Fruit fly (Drosophila melanogaster): ENCODE data around the gene CG15468.

Gene CG15468

DNA sequence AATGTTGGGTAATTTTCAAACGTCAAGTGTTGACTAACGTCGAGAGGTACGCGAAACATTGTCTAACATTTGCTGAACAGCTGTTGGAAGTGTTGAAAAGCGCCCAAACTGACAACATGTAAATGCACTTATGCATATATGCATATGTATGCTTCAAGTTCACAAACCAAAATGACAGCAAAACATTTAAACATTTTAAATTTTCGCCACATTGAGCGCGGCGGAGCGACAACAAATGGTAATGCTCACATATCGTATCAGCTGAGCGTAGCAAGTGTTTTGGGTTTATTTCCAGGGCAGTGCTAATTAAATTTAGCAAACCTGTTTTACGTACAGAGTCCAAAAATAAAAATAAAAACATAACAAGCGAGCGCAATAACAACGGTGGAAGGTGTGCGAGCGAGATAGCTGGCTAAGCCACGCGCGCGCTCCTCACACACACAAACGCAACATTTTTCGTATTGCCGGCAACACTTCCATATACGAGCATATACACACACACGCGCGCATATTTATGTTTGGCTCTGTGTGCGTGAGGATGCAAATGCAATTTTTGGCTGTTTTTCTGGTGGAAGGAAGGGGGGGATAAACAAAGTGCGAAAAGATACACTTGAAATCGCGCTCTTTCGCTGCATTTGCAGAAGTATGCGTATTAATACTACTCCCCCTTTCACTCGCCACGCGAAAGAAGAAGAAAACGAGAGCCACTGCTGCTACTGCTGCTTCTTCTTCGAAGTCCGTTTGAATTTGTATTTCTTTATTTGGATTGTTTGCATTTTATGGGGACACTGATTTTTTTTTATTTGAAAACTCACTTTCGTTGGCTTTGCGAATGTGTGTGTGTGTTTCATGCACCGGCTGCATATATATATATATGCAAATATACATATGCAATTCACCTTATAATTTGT, 30.6 kb downstream of the CG15468 start (continued):
- TF ChIP-seq NfI (GFP tag; optimal IDR thresholded peaks at IDR 0.05) (peak; percentile 27), corto (GFP tag; optimal IDR thresholded peaks at IDR 0.05) (no peak), CG5180 (GFP tag; optimal IDR thresholded peaks at IDR 0.05) (peak; percentile 45), CG6683 (GFP tag; optimal IDR thresholded peaks at IDR 0.05) (peak; percentile 8), CG8290 (GFP tag; optimal IDR thresholded peaks at IDR 0.05) (peak; percentile 27), CG8290 (tag; optimal IDR thresholded peaks at IDR 0.05) (peak in 1 of 2 experiments; percentile 55), nom (GFP tag; optimal IDR thresholded peaks at IDR 0.05) (peak; percentile 26), az2 (GFP tag; optimal IDR thresholded peaks at IDR 0.05) (peak; percentile 15), CG3726 (GFP tag; IDR thresholded peaks at IDR 0.05) (no peak), BtbVII (GFP tag; optimal IDR thresholded peaks at IDR 0.05) (peak; percentile 26), CG8388 (GFP tag; optimal IDR thresholded peaks at IDR 0.05) (no peak), eyg (GFP tag; optimal IDR thresholded peaks at IDR 0.05) (peak; percentile 29), Lpt (GFP tag; optimal IDR thresholded peaks at IDR 0.05) (no peak), Sry-δ (GFP tag; optimal IDR thresholded peaks at IDR 0.05) (peak; percentile 25), nau (GFP tag; optimal IDR thresholded peaks at IDR 0.05) (no peak), GATAe (GFP tag; conservative IDR thresholded peaks at IDR 0.05) (no peak), CG8924 (tag; optimal IDR thresholded peaks at IDR 0.05) (peak; percentile 42), Atf-2 (GFP tag; optimal IDR thresholded peaks at IDR 0.05) (no peak), Drgx (GFP tag; IDR thresholded peaks at IDR 0.05) (no peak), CG10462 (GFP tag; optimal IDR thresholded peaks at IDR 0.05) (no peak), Nf-YB (GFP tag; optimal IDR thresholded peaks at IDR 0.05) (no peak), NC2β (GFP tag; optimal IDR thresholded peaks at IDR 0.05) (peak; percentile 43), onecut (GFP tag; IDR thresholded peaks at IDR 0.05) (peak; percentile 11; the same call in 1 of the 2 replicates), CG7745 (tag; optimal IDR thresholded peaks at IDR 0.05) (no peak), CG10543 (GFP tag; optimal IDR thresholded peaks at IDR 0.05) (peak; percentile 15), Xbp1 (GFP tag; optimal IDR thresholded peaks at IDR 0.05) (peak; percentile 56), Meics (GFP tag; optimal IDR thresholded peaks at IDR 0.05) (peak; percentile 55), jumu (GFP tag; optimal IDR thresholded peaks at IDR 0.05) (peak; percentile 9), CG11723 (GFP tag; optimal IDR thresholded peaks at IDR 0.05) (peak; percentile 31), CG16813 (GFP tag; IDR thresholded peaks at IDR 0.05; ENCODE audit: partially characterized antibody) (no peak), nerfin-1 (tag; optimal IDR thresholded peaks at IDR 0.05) (peak; percentile 50), CG18011 (GFP tag; optimal IDR thresholded peaks at IDR 0.05) (peak; percentile 11), CG1233 (GFP tag; optimal IDR thresholded peaks at IDR 0.05) (peak; percentile 45), BEAF-32 (GFP tag; optimal IDR thresholded peaks at IDR 0.05) (peak; percentile 16), prd (optimal IDR thresholded peaks at IDR 0.05) (no peak), prd (GFP tag; IDR thresholded peaks at IDR 0.05) (no peak), psq (GFP tag; optimal IDR thresholded peaks at IDR 0.05) (no peak), CG10979 (tag; optimal IDR thresholded peaks at IDR 0.05) (peak; percentile 17), abd-A (tag; optimal IDR thresholded peaks at IDR 0.05) (peak; percentile 30), Pdp1 (GFP tag; optimal IDR thresholded peaks at IDR 0.05) (peak; percentile 16 to 81), pb (GFP tag; optimal IDR thresholded peaks at IDR 0.05) (peak; percentile 5), Camta (GFP tag; optimal IDR thresholded peaks at IDR 0.05) (peak; percentile 18), Lhr (GFP tag; optimal IDR thresholded peaks at IDR 0.05) (no peak), Hsf (GFP tag; optimal IDR thresholded peaks at IDR 0.05) (peak; percentile 52), kni (GFP tag; optimal IDR thresholded peaks at IDR 0.05) (peak; percentile 61), CG5245 (GFP tag; optimal IDR thresholded peaks at IDR 0.05) (peak; percentile 31), Blimp-1 (GFP tag; optimal IDR thresholded peaks at IDR 0.05) (peak; percentile 11), Sox100B (GFP tag; optimal IDR thresholded peaks at IDR 0.05) (no peak)

Measured in whole organism, embryonic.